Fruit fly (Drosophila melanogaster) S2 (cell line): ENCODE measurements around the gene CG42540.

Experiments used
- CG8478 ChIP-seq: fragments of >200 bp; optimal IDR thresholded peaks from 2 replicates; lab custom pipeline; 2018
- CTCF ChIP-seq, 2 experiments: fragments of >200 bp; optimal IDR thresholded peaks; 2 replicates each; lab custom pipeline; 2018

DNA sequence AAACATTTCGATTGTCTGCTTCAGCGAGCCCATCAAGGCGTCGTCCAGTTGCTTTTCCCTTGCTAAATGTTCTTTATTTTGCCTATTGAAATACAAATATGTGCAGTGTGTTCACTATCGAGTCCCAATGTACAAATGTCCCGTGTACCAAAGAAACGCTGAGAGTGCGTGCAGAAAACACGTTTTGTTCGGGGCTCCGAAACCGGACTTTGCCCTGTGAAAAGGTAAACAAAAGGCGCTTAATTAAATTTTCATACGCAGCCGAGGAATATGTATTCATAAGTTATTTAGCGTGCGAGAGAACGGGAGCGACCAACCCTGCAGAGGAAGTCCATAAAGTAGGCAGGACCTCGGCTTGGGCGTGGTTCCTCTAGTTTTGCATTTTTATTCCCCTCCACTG lies 10.7 kb upstream of the CG42540 start:
- TF ChIP-seq CTCF (optimal IDR thresholded peaks at IDR 0.05; lab: Kevin White, UChicago) (no peak), CG8478 (lab: Kevin White, UChicago) (no peak)
